Worm (Caenorhabditis elegans) whole organism, young adult: ENCODE measurements around the gene srw-2.
A peak's percentile ranks its signal among the peaks of the same experiment; 100 is the strongest.

Experiments used
- ama-1 ChIP-seq, 3 experiments: fragments of 150-350 bp in 1 of 3; sonication (generic microtip) in 2 of 3; optimal IDR thresholded peaks; 2 replicates each; lab custom pipeline; 2014 to 2018; ENCODE audit warnings: missing biosample characterization in 2 of 3, missing genetic modification characterization in 2 of 3, missing genetic modification reagents in 2 of 3
- hlh-12 ChIP-seq: sonication (generic microtip); optimal IDR thresholded peaks from 2 replicates; lab custom pipeline; 2016; ENCODE audit warnings: missing genetic modification characterization, missing compliant biosample characterization
- lin-54 ChIP-seq: fragments of 200-800 bp; sonication (Bioruptor generic); optimal IDR thresholded peaks from 2 replicates; lab custom pipeline; 2018; ENCODE audit warnings: mild to moderate bottlenecking, missing genetic modification characterization, missing compliant biosample characterization
- mxl-1 ChIP-seq: sonication (generic microtip); optimal IDR thresholded peaks from 2 replicates; lab custom pipeline; 2016; ENCODE audit warnings: missing genetic modification characterization, missing compliant biosample characterization
- sdz-38 ChIP-seq: sonication (generic microtip); optimal IDR thresholded peaks from 2 replicates; lab custom pipeline; 2016; ENCODE audit warnings: missing genotype, missing genetic modification characterization, missing compliant biosample characterization
- snpc-4 ChIP-seq, 5 experiments: fragments of 150-350 bp in 1 of 5; sonication (generic microtip) in 4 of 5; optimal IDR thresholded peaks; 2 replicates each; lab custom pipeline; 2014 to 2018; ENCODE audit warnings: missing genetic modification characterization in 5 of 5, missing biosample characterization in 3 of 5, antibody characterized with exemption in 2 of 5, mild to moderate bottlenecking in 2 of 5, missing compliant biosample characterization in 2 of 5, missing genotype in 2 of 5, moderate library complexity in 2 of 5, missing genetic modification reagents in 1 of 5
- zfh-2 ChIP-seq: fragments of 200-800 bp; sonication (Bioruptor generic); conservative IDR thresholded peaks from 2 replicates; pipeline ENCODE4 v1.3.6; 2022; ENCODE audit warnings: missing genetic modification reagents, missing genetic modification characterization, missing compliant biosample characterization
- zim-3 ChIP-seq: sonication (generic microtip); optimal IDR thresholded peaks from 2 replicates; lab custom pipeline; 2017; ENCODE audit warnings: mild to moderate bottlenecking, missing genetic modification characterization, moderate library complexity, missing compliant biosample characterization

DNA sequence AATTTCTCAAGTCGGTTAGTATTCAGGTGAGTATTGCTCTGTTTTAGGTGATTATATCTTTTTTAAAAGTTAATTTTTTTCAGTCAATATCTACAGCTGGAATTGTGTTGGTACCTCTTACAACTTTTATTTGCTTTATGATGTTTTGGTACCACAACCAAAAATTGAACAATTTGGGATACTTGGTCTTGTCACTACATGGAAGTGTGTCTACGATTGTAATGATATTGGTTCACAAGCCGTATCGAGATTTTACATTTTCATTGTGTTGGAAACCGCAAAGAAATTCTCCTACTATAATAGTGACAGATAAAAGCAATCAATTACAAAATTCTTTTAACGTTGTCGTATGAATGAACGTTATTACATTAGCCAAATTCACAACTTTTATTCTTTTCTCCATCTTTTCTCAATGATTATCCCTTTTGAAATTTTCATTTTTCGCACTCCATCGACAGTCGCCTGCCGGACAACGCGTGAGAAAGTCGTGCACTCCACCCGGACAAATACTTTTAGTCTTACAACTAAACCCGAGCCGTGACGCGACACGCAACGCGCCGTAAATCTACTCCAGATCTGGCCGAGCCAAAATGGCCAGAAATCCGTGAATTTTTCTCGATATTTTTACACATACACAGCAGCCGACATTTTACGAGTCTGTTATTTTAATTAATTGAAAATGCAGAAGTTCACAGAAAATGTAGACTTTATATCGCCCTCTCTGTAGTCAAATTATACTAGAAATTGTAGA, 41.3 kb downstream of the srw-2 start:
- TF ChIP-seq zfh-2 (GFP tag; lab: Robert Waterston, UW) (no peak), sdz-38 (tag; lab: Kevin White, UChicago) (no peak), zim-3 (no peak), mxl-1 (tag; lab: Kevin White, UChicago) (no peak), snpc-4 (GFP tag; optimal IDR thresholded peaks at IDR 0.05; lab: Kevin White, UChicago) (no peak), snpc-4 (tag; optimal IDR thresholded peaks at IDR 0.05; lab: Kevin White, UChicago) (peak in 2 of 4 experiments; percentile 7 to 86), hlh-12 (tag; lab: Kevin White, UChicago) (no peak), lin-54 (GFP tag; lab: Kevin White, UChicago) (peak; percentile 14), ama-1 (optimal IDR thresholded peaks at IDR 0.05; lab: Kevin White, UChicago) (no peak), ama-1 (GFP tag; optimal IDR thresholded peaks at IDR 0.05; lab: Kevin White, UChicago) (no peak)
